Fruit fly (Drosophila melanogaster): ENCODE measurements around the gene CheA84a.

CheA84a gene

dm6 chr3R:8190866-8191265, 13.8 kb downstream of the CheA84a start (continued):
- no peak for TF ChIP-seq CG17802 (tag; optimal IDR thresholded peaks at IDR 0.05)
- peak in 1 of 2 experiments; percentile 88 for TF ChIP-seq Dfd (GFP tag; optimal IDR thresholded peaks at IDR 0.05)
- no peak for TF ChIP-seq prd (optimal IDR thresholded peaks at IDR 0.05)
- TF ChIP-seq prd (GFP tag; IDR thresholded peaks at IDR 0.05) = peak; percentile 28; the same call in 1 of the 3 replicates
- no peak for TF ChIP-seq lmd (GFP tag; IDR thresholded peaks at IDR 0.05)
- no peak for TF ChIP-seq cas (GFP tag; IDR thresholded peaks at IDR 0.05)
- TF ChIP-seq stwl (tag; optimal IDR thresholded peaks at IDR 0.05) = no peak
- TF ChIP-seq Awh (GFP tag; IDR thresholded peaks at IDR 0.05) = no peak
- TF ChIP-seq Adf1 (GFP tag; IDR thresholded peaks at IDR 0.05) = peak; percentile 62; the same call in 1 of the 2 replicates
- no peak for TF ChIP-seq Hmx (GFP tag; optimal IDR thresholded peaks at IDR 0.05)
- no peak for TF ChIP-seq CG7928 (GFP tag; optimal IDR thresholded peaks at IDR 0.05)
- peak; percentile 48; the same call in 2 of the 3 replicates for TF ChIP-seq Opbp (GFP tag; IDR thresholded peaks at IDR 0.05; ENCODE audit: partially characterized antibody)
- TF ChIP-seq ato (GFP tag; IDR thresholded peaks at IDR 0.05; ENCODE audit: partially characterized antibody) = no peak
- no peak for TF ChIP-seq CG17912 (GFP tag; optimal IDR thresholded peaks at IDR 0.05)
- TF ChIP-seq CG4424 (GFP tag; optimal IDR thresholded peaks at IDR 0.05) = no peak
- TF ChIP-seq chinmo (GFP tag; IDR thresholded peaks at IDR 0.05; ENCODE audit: partially characterized antibody) = peak; percentile 89; the same call in 3 of the 4 replicates
- peak; percentile 64 to 78 for TF ChIP-seq Trl (optimal IDR thresholded peaks at IDR 0.05)
- peak; percentile 5 for TF ChIP-seq Trl (GFP tag; optimal IDR thresholded peaks at IDR 0.05)
- peak; percentile 38 for TF ChIP-seq Ets65A (GFP tag)
- peak; percentile 35 for TF ChIP-seq mirr (GFP tag; optimal IDR thresholded peaks at IDR 0.05)
- TF ChIP-seq slou (GFP tag; optimal IDR thresholded peaks at IDR 0.05) = no peak
- no peak for TF ChIP-seq ase (GFP tag; IDR thresholded peaks at IDR 0.05)
- no peak for TF ChIP-seq hth (optimal IDR thresholded peaks at IDR 0.05)
- TF ChIP-seq CG7556 (GFP tag; optimal IDR thresholded peaks at IDR 0.05) = no peak
- TF ChIP-seq Jarid2 (GFP tag; optimal IDR thresholded peaks at IDR 0.05) = peak; percentile 92
- 0 out of 3 replicates have a peak, but pooled peaks have one; percentile 25 for TF ChIP-seq CG14860 (GFP tag; IDR thresholded peaks at IDR 0.05; ENCODE audit: partially characterized antibody)
- TF ChIP-seq CG8478 (optimal IDR thresholded peaks at IDR 0.05) = peak; percentile 97
- peak in 1 of 2 experiments; percentile 20 for TF ChIP-seq Eip74EF (GFP tag; optimal IDR thresholded peaks at IDR 0.05)
- TF ChIP-seq CG12391 (tag; optimal IDR thresholded peaks at IDR 0.05) = no peak
- no peak for TF ChIP-seq danr (GFP tag; IDR thresholded peaks at IDR 0.05)
- no peak for TF ChIP-seq CG12236 (GFP tag; optimal IDR thresholded peaks at IDR 0.05)
- peak; percentile 92 for TF ChIP-seq grn (GFP tag; optimal IDR thresholded peaks at IDR 0.05)
- TF ChIP-seq CG12769 (tag; optimal IDR thresholded peaks at IDR 0.05) = peak; percentile 11
- TF ChIP-seq CG12155 (GFP tag; optimal IDR thresholded peaks at IDR 0.05) = no peak
- TF ChIP-seq sqz (GFP tag; optimal IDR thresholded peaks at IDR 0.05) = no peak
- TF ChIP-seq Med (GFP tag) = peak; percentile 63
- TF ChIP-seq org-1 (GFP tag; optimal IDR thresholded peaks at IDR 0.05) = no peak
- TF ChIP-seq Doc3 (GFP tag; IDR thresholded peaks at IDR 0.05; ENCODE audit: partially characterized antibody) = no peak
- TF ChIP-seq Dref (GFP tag; IDR thresholded peaks at IDR 0.05) = no peak
- TF ChIP-seq Xrp1 (GFP tag; IDR thresholded peaks at IDR 0.05) = no peak
- no peak for TF ChIP-seq CG9609 (GFP tag; optimal IDR thresholded peaks at IDR 0.05)
- TF ChIP-seq CG32772 (GFP tag; IDR thresholded peaks at IDR 0.05) = no peak
- no peak for TF ChIP-seq CG14050 (GFP tag; IDR thresholded peaks at IDR 0.05)
- TF ChIP-seq CG1529 (GFP tag; optimal IDR thresholded peaks at IDR 0.05) = no peak
- no peak for TF ChIP-seq CG31388 (GFP tag; optimal IDR thresholded peaks at IDR 0.05)
- peak; percentile 83 for TF ChIP-seq jing (GFP tag; optimal IDR thresholded peaks at IDR 0.05)
- TF ChIP-seq zf30C (GFP tag; optimal IDR thresholded peaks at IDR 0.05) = peak; percentile 34
- TF ChIP-seq Rx (GFP tag; IDR thresholded peaks at IDR 0.05) = no peak
- no peak for TF ChIP-seq HLH3B (GFP tag; IDR thresholded peaks at IDR 0.05)
- TF ChIP-seq Kr (GFP tag; optimal IDR thresholded peaks at IDR 0.05) = no peak
- no peak for TF ChIP-seq CG15696 (tag; optimal IDR thresholded peaks at IDR 0.05)
- no peak for TF ChIP-seq CG13775 (GFP tag; optimal IDR thresholded peaks at IDR 0.05)
